Worm (Caenorhabditis elegans): ENCODE data around the gene K10D11.4.

K10D11.4 gene

DNA sequence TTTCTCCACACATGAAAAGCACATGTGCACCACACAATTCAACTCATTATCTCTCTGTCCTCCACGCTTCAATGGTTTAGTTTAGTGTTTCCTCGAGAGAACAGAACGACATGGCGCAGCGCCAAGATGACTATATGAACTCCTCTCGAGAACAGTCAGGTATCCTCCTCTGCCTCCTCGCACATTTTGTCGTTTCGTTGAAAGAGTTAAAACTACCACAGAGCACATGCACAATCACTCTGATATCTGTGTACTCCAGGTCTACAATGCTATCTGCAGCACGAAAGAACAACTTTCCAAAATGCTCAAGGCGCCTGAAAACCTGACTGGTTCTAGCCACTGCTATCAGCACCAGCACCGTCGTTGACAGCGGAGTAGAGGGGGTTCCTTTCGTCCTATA, 32.5 kb upstream of the K10D11.4 start (continued):
- TF ChIP-seq D2030.7 (GFP tag; IDR thresholded peaks at IDR 0.05) (no peak), B0261.1 (tag; optimal IDR thresholded peaks at IDR 0.05) (no peak), ZK185.1 (tag; optimal IDR thresholded peaks at IDR 0.05; ENCODE audit: poor library complexity, severe bottlenecking) (no peak), repo-1 (tag; optimal IDR thresholded peaks at IDR 0.05) (no peak), nfya-2 (GFP tag; IDR thresholded peaks at IDR 0.05) (no peak), attf-5 (GFP tag; optimal IDR thresholded peaks at IDR 0.05) (peak; percentile 48), nhr-179 (tag; optimal IDR thresholded peaks at IDR 0.05) (no peak), lsl-1 (GFP tag; optimal IDR thresholded peaks at IDR 0.05) (no peak), B0019.2 (GFP tag; conservative IDR thresholded peaks at IDR 0.05) (no peak), hlh-26 (GFP tag; conservative IDR thresholded peaks at IDR 0.05) (no peak), lin-40 (tag; optimal IDR thresholded peaks at IDR 0.05) (no peak), F49E8.2 (tag; optimal IDR thresholded peaks at IDR 0.05; ENCODE audit: insufficient read depth) (no peak), die-1 (tag; optimal IDR thresholded peaks at IDR 0.05) (no peak), ceh-40 (GFP tag; IDR thresholded peaks at IDR 0.05) (no peak), lin-35 (GFP tag; optimal IDR thresholded peaks at IDR 0.05) (no peak), F22D6.2 (tag; optimal IDR thresholded peaks at IDR 0.05) (no peak), egl-18 (GFP tag; IDR thresholded peaks at IDR 0.05) (no peak), akir-1 (GFP tag; optimal IDR thresholded peaks at IDR 0.05) (no peak), fkh-3 (tag; optimal IDR thresholded peaks at IDR 0.05) (no peak), ceh-79 (tag; optimal IDR thresholded peaks at IDR 0.05) (no peak), madf-10 (tag; optimal IDR thresholded peaks at IDR 0.05) (peak; percentile 3), C06A6.2 (GFP tag; conservative IDR thresholded peaks at IDR 0.05) (no peak), mel-28 (tag; optimal IDR thresholded peaks at IDR 0.05; ENCODE audit: borderline replicate concordance) (no peak), athp-1 (tag; optimal IDR thresholded peaks at IDR 0.05) (no peak), nhr-120 (GFP tag; IDR thresholded peaks at IDR 0.05) (no peak), F52B5.7 (tag; optimal IDR thresholded peaks at IDR 0.05) (no peak), lsy-27 (tag; optimal IDR thresholded peaks at IDR 0.05; ENCODE audit: borderline replicate concordance, insufficient read depth) (no peak), rcor-1 (GFP tag; IDR thresholded peaks at IDR 0.05) (no peak)

- no peak for TF ChIP-seq die-1 (tag; optimal IDR thresholded peaks at IDR 0.05)
- no peak for TF ChIP-seq let-526 (GFP tag; IDR thresholded peaks at IDR 0.05)
- no peak for TF ChIP-seq unc-130 (GFP tag; optimal IDR thresholded peaks at IDR 0.05)
- no peak for TF ChIP-seq ceh-58 (GFP tag; IDR thresholded peaks at IDR 0.05)
- no peak for TF ChIP-seq madf-3 (GFP tag; IDR thresholded peaks at IDR 0.05)
- no peak for TF ChIP-seq Y79H2A.3 (GFP tag; conservative IDR thresholded peaks at IDR 0.05)
- no peak for TF ChIP-seq him-1 (tag; optimal IDR thresholded peaks at IDR 0.05)
- no peak for TF ChIP-seq atf-7 (tag; optimal IDR thresholded peaks at IDR 0.05)
- TF ChIP-seq nhr-80 (tag; optimal IDR thresholded peaks at IDR 0.05) = no peak
- TF ChIP-seq dpl-1 (GFP tag; optimal IDR thresholded peaks at IDR 0.05) = no peak
- TF ChIP-seq aptf-2 (GFP tag; conservative IDR thresholded peaks at IDR 0.05) = no peak
- TF ChIP-seq xnd-1 (tag; optimal IDR thresholded peaks at IDR 0.05) = no peak
- no peak for TF ChIP-seq B0019.2 (GFP tag; conservative IDR thresholded peaks at IDR 0.05)
- no peak for TF ChIP-seq lag-1 (GFP tag; IDR thresholded peaks at IDR 0.05)
- no peak for TF ChIP-seq F49E8.2 (tag; optimal IDR thresholded peaks at IDR 0.05; ENCODE audit: insufficient read depth)
- no peak for TF ChIP-seq cebp-2 (GFP tag; IDR thresholded peaks at IDR 0.05)
- TF ChIP-seq cebp-1 (GFP tag; IDR thresholded peaks at IDR 0.05) = no peak
- peak; percentile 5 for TF ChIP-seq cebp-1 (tag; optimal IDR thresholded peaks at IDR 0.05)
- TF ChIP-seq B0336.3 (GFP tag; IDR thresholded peaks at IDR 0.05) = no peak
- TF ChIP-seq rcor-1 (GFP tag; IDR thresholded peaks at IDR 0.05) = 0 out of 2 replicates have a peak, but pooled peaks have one; percentile 14
- peak; percentile 54; the same call in 1 of the 2 replicates for TF ChIP-seq zfh-2 (GFP tag; conservative IDR thresholded peaks at IDR 0.05)
- TF ChIP-seq egl-18 (GFP tag; IDR thresholded peaks at IDR 0.05) = 0 out of 2 replicates have a peak, but pooled peaks have one; percentile 12
- TF ChIP-seq ceh-91 (GFP tag; IDR thresholded peaks at IDR 0.05) = no peak
- no peak for TF ChIP-seq pbrm-1 (GFP tag; IDR thresholded peaks at IDR 0.05)
- TF ChIP-seq tbp1 (GFP tag; optimal IDR thresholded peaks at IDR 0.05) = no peak
- TF ChIP-seq ceh-27 (GFP tag; optimal IDR thresholded peaks at IDR 0.05) = peak; percentile 14
These were observed 31.6 kb upstream of the K10D11.4 start for ce11 chrIV:13025853-13026343.

Data from whole organism, young adult.